Worm (Caenorhabditis elegans) whole organism, late embryonic: Measurements from ENCODE around the gene lgc-41.

Source experiments
- C08G9.2 ChIP-seq: sonication (generic microtip); optimal IDR thresholded peaks from 2 replicates; lab custom pipeline; 2016; ENCODE audit warnings: mild to moderate bottlenecking, missing genetic modification characterization, moderate library complexity, missing compliant biosample characterization
- C38D4.7 ChIP-seq: fragments of 200-800 bp; sonication (Bioruptor generic); optimal IDR thresholded peaks from 2 replicates; lab custom pipeline; 2018; ENCODE audit warnings: mild to moderate bottlenecking, missing genetic modification characterization, moderate library complexity, missing compliant biosample characterization
- F13H6.1 ChIP-seq: sonication (generic microtip); optimal IDR thresholded peaks from 2 replicates; lab custom pipeline; 2016; ENCODE audit warnings: missing genetic modification characterization, missing compliant biosample characterization
- Y22D7AL.16 ChIP-seq: sonication (generic microtip); optimal IDR thresholded peaks from 2 replicates; lab custom pipeline; 2016; ENCODE audit warnings: missing genetic modification characterization, missing compliant biosample characterization
- ahr-1 ChIP-seq: sonication (generic microtip); optimal IDR thresholded peaks from 2 replicates; lab custom pipeline; 2016; ENCODE audit warnings: missing genetic modification characterization, missing compliant biosample characterization
- ceh-14 ChIP-seq: sonication (generic microtip); optimal IDR thresholded peaks from 2 replicates; lab custom pipeline; 2016; ENCODE audit warnings: missing genotype, missing genetic modification characterization, missing compliant biosample characterization
- ceh-18 ChIP-seq: sonication (generic microtip); optimal IDR thresholded peaks from 2 replicates; lab custom pipeline; 2016; ENCODE audit warnings: missing genetic modification characterization, missing compliant biosample characterization
- ceh-22 ChIP-seq: sonication (generic microtip); optimal IDR thresholded peaks from 2 replicates; lab custom pipeline; 2017; ENCODE audit warnings: missing biosample characterization, missing genetic modification characterization
- ceh-30 ChIP-seq: fragments of 150-350 bp; optimal IDR thresholded peaks from 2 replicates; lab custom pipeline; 2014; ENCODE audit warnings: missing biosample characterization, missing genetic modification characterization
- ceh-45 ChIP-seq: fragments of 200-800 bp; sonication (Bioruptor generic); IDR thresholded peaks from 2 replicates; pipeline ENCODE4 v1.3.6; 2022; ENCODE audit warnings: missing genetic modification reagents, missing genetic modification characterization, missing compliant biosample characterization
- dmd-4 ChIP-seq: sonication (generic microtip); optimal IDR thresholded peaks from 2 replicates; lab custom pipeline; 2016; ENCODE audit warnings: borderline replicate concordance, missing genetic modification characterization, missing compliant biosample characterization
- dve-1 ChIP-seq: sonication (generic microtip); optimal IDR thresholded peaks from 2 replicates; lab custom pipeline; 2017; ENCODE audit warnings: antibody characterized with exemption, mild to moderate bottlenecking, missing genetic modification characterization, missing compliant biosample characterization
- gmeb-2 ChIP-seq: sonication (generic microtip); optimal IDR thresholded peaks from 2 replicates; lab custom pipeline; 2016; ENCODE audit warnings: missing genetic modification characterization, inconsistent platforms, missing compliant biosample characterization
- hlh-15 ChIP-seq: sonication (generic microtip); optimal IDR thresholded peaks from 2 replicates; lab custom pipeline; 2016; ENCODE audit warnings: missing genetic modification characterization, missing compliant biosample characterization
- hlh-6 ChIP-seq: sonication (generic microtip); optimal IDR thresholded peaks from 2 replicates; lab custom pipeline; 2016; ENCODE audit warnings: missing genotype, missing genetic modification characterization, missing compliant biosample characterization
- hlh-8 ChIP-seq: sonication (generic microtip); optimal IDR thresholded peaks from 2 replicates; lab custom pipeline; 2016; ENCODE audit warnings: missing genotype, missing genetic modification characterization, missing compliant biosample characterization
- lim-6 ChIP-seq: sonication (generic microtip); optimal IDR thresholded peaks from 2 replicates; lab custom pipeline; 2016; ENCODE audit warnings: missing genetic modification characterization, missing compliant biosample characterization
- odd-2 ChIP-seq: sonication (generic microtip); optimal IDR thresholded peaks from 2 replicates; lab custom pipeline; 2017; ENCODE audit warnings: antibody characterized with exemption, mild to moderate bottlenecking, missing genetic modification characterization, missing compliant biosample characterization
- pag-3 ChIP-seq: sonication (generic microtip); optimal IDR thresholded peaks from 2 replicates; lab custom pipeline; 2016; ENCODE audit warnings: missing compliant biosample characterization, missing genetic modification characterization, borderline replicate concordance
- pqm-1 ChIP-seq: sonication (generic microtip); optimal IDR thresholded peaks from 2 replicates; lab custom pipeline; 2016; ENCODE audit warnings: missing genetic modification characterization, missing compliant biosample characterization
- pros-1 ChIP-seq: fragments of 150-350 bp; optimal IDR thresholded peaks from 2 replicates; lab custom pipeline; 2014; ENCODE audit warnings: missing biosample characterization, missing genetic modification reagents, missing genetic modification characterization
- sdc-2 ChIP-seq: sonication (generic microtip); optimal IDR thresholded peaks from 2 replicates; lab custom pipeline; 2016; ENCODE audit warnings: missing genotype, missing genetic modification characterization, missing compliant biosample characterization
- sox-2 ChIP-seq: fragments of 200-800 bp; sonication (Bioruptor generic); IDR thresholded peaks from 2 replicates; pipeline ENCODE4 v1.3.6; 2022; ENCODE audit warnings: missing genetic modification reagents, missing genetic modification characterization, missing compliant biosample characterization
- syd-9 ChIP-seq: sonication (generic microtip); optimal IDR thresholded peaks from 2 replicates; lab custom pipeline; 2016; ENCODE audit warnings: mild to moderate bottlenecking, missing genetic modification characterization, moderate library complexity, missing compliant biosample characterization
- tbx-2 ChIP-seq: sonication (generic microtip); optimal IDR thresholded peaks from 2 replicates; lab custom pipeline; 2016; ENCODE audit warnings: missing genetic modification characterization, missing compliant biosample characterization
- ttx-3 ChIP-seq: sonication (generic microtip); optimal IDR thresholded peaks from 2 replicates; lab custom pipeline; 2016; ENCODE audit warnings: missing genetic modification reagents, missing genetic modification characterization, missing compliant biosample characterization
- unc-3 ChIP-seq, 2 experiments: fragments of 200-800 bp in 1 of 2; sonication (Bioruptor generic) in 1 of 2; sonication (generic microtip) in 1 of 2; conservative IDR thresholded peaks in 1 of 2; optimal IDR thresholded peaks in 1 of 2; 2 replicates each; pipeline versions ENCODE4 v1.3.6 to Lab custom; 2016 to 2022; ENCODE audit warnings: missing compliant biosample characterization in 2 of 2, missing genetic modification characterization in 2 of 2, missing genetic modification reagents in 1 of 2
- unc-55 ChIP-seq: sonication (generic microtip); optimal IDR thresholded peaks from 2 replicates; lab custom pipeline; 2017; ENCODE audit warnings: missing biosample characterization, missing genetic modification reagents, missing genetic modification characterization
- unc-86 ChIP-seq: sonication (generic microtip); optimal IDR thresholded peaks from 2 replicates; lab custom pipeline; 2016; ENCODE audit warnings: missing genetic modification characterization, missing compliant biosample characterization
- zip-5 ChIP-seq: sonication (generic microtip); optimal IDR thresholded peaks from 2 replicates; lab custom pipeline; 2016; ENCODE audit warnings: missing genetic modification characterization, missing compliant biosample characterization

Gene lgc-41

DNA sequence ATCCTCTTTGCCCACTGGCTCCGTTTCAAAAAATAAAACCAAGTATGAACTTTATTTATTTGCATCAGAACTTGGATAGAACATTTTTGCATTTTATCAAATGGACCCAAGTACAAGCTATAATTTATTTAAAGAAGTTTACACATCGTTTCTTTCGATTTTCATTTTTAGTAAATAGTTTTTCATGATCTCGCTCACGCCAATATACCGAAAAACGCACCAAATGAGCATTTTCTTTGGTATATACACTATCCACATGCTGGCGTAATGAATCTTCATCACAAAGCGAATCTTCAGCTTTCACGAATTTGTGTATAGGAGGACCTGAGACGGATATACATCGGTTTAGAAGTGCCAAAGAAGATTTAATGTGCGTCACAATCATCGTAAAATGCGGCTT lies 22.5 kb downstream of the lgc-41 start, which contains the start of gene C39B10.7:
C39B10.7 (plus strand) TSS at position 301 of the 400 bp plus-strand sequence.
- TF ChIP-seq ahr-1 (tag; lab: Kevin White, UChicago) (no peak), unc-55 (GFP tag; lab: Kevin White, UChicago) (no peak), ceh-30 (no peak), dve-1 (tag; lab: Kevin White, UChicago) (no peak)

DNA sequence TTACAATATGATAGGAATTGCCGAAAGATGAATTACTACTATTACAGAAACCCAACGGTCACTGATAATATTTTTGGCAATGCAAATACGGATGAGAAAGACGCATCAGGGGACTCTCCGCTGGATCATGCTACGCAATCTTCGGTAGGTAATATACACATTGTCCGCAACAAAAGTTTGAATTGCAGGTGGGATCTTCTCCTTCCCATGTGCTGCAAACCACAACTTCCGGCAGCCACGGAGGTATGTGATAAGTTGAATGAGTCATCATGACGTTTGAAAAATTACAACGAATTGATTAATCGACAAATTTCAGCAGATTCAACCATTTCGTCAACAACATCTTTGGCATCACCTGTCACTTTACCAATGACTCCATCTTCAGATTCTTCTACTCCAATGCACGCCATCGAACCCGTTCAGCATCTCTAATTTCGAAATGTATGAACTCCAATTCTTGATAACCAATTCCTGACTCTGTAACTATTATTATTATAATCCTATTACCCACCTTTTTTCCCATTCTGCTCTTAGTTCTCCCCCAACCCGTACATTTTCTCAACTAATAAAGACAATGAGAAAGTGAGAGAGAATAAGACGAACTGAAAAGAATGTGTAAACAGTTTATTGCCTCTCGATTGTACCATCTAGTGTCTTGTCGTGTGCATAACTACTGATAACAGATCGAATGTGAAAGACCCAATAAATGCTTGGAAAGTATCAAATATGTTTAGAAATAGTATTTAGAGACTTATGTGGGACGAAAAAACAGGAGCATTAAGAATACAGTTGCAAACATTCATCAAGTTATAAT lies 23.3 kb downstream of the lgc-41 start:
- TF ChIP-seq sdc-2 (tag; lab: Kevin White, UChicago) (no peak), lim-6 (no peak), sox-2 (GFP tag; lab: Robert Waterston, UW) (no peak), pros-1 (tag; lab: Kevin White, UChicago) (no peak), C38D4.7 (GFP tag; lab: Kevin White, UChicago) (no peak), ceh-22 (tag; lab: Kevin White, UChicago) (no peak), tbx-2 (no peak), ceh-45 (GFP tag; lab: Robert Waterston, UW) (no peak), hlh-6 (no peak), pag-3 (tag; lab: Kevin White, UChicago) (no peak), syd-9 (tag; lab: Kevin White, UChicago) (no peak), dmd-4 (no peak)

DNA sequence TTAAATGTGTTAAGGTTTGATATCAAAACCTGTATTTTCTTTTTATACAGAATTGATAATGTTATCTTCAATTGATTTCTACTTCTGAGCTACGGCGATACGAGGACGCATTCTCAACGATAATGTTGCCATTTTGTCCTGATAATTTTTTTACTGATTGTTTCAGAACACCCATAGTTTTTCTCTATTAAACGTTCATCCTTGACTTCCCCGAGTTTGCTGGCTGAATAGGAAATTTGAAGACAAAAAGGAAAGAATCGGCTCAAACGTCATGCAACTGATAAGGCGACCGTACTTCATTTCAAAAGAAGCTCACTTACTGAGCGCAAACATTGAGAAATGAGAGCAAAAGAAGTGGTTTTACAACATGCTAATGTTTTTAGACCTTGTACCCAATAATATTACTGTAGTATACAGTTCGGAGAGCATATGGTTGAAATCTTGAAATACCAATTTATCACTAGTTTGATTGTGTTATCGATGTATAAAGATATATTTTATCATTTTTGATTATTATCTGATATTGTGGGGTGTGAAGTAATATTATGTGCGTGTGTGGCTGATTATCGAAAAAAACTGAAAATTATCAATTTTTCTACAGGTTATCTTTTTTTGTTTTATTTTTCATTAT lies 25.2 kb downstream of the lgc-41 start:
- no peak for TF ChIP-seq hlh-8 (tag; lab: Kevin White, UChicago)
- no peak for TF ChIP-seq unc-86 (tag; lab: Kevin White, UChicago)
- TF ChIP-seq pqm-1 (tag; lab: Kevin White, UChicago), result no peak
- no peak for TF ChIP-seq unc-3 (GFP tag; conservative IDR thresholded peaks at IDR 0.05; lab: Robert Waterston, UW)
- no peak for TF ChIP-seq unc-3 (tag; optimal IDR thresholded peaks at IDR 0.05; lab: Kevin White, UChicago)
- TF ChIP-seq F13H6.1 (tag; lab: Kevin White, UChicago), result no peak

DNA sequence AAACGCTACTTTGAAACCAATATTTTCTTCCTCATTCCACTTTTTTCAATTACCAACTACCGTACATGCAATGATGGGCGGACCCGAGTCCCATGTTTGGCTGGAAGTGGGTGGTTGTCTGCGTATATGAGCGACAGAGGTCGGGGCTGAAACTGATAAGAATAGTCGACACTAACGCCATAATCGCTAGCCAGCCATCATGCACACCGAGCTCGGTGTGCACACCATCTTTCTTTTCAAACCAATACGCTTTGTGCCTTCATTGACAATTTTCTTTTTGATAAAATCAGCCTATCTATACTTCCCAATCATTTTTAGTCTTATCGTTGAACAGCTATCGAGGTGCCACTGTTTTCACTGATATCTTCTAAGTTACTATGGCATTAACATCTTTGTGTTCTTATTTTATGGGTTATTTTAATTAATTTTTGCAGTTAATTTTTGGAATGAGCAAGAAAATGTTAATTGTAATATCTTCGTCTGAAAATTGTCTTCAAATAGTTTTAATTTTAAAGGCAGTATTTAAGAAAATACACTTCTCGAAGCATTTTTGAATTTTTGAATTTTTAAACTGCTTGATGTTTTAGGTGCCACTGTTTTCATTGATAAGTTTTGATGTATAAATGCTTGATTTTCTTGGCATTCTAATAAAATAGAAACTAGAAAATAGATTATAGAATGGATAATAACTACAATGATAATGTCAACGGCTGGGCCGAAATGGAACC lies 26.7 kb downstream of the lgc-41 start, which contains the start of gene elt-2:
elt-2 (plus strand) TSS at position 678 of the 728 bp plus-strand sequence.
- TF ChIP-seq ceh-14 (tag; lab: Kevin White, UChicago) (no peak), pqm-1 (tag; lab: Kevin White, UChicago) (peak; percentile 3)
- TF ChIP-seq, all 69 proteins: peak for 1

DNA sequence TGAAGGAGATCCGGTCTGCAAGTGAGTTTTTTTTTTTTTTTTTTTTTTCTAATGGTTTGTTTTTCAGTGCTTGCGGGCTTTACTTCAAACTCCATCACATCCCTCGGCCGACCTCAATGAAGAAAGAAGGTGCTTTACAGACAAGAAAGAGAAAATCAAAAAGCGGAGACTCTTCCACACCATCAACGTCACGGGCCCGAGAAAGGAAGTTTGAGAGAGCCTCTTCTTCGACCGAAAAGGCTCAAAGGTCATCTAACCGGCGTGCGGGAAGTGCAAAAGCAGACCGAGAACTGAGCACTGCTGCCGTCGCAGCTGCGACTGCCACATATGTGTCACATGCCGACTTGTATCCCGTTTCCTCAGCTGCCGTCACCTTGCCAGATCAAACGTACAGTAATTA lies 28.2 kb downstream of the lgc-41 start:
- TF ChIP-seq Y22D7AL.16, result no peak
- no peak for TF ChIP-seq odd-2
- no peak for TF ChIP-seq dmd-4
- no peak for TF ChIP-seq zip-5 (tag; lab: Kevin White, UChicago)
- TF ChIP-seq hlh-15 (tag; lab: Kevin White, UChicago), result no peak

DNA sequence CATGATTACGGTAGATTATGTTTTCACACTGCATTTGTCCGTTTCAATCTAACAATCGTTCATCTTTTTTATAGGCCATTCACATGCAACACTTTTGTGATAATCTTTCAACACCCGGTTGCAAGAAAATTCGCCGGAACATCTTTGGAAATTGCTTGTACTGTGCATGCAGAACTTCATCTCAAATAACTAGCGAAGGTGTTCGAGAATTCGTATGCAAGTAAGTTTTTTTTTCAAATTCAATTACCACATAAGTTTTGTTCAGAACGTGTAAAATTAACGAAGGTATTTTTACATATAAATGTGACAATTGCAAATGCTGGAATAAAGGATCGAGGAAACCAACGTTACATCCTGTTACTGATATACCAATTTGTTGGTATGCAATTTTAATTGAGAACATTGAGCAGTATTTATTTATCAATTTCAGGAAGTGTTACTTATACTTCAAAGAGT lies 31.3 kb downstream of the lgc-41 start, which contains the start of gene C33D3.3:
C33D3.3 (plus strand) TSS at position 51 of the 456 bp plus-strand sequence.
- no peak for TF ChIP-seq ttx-3 (tag; lab: Kevin White, UChicago)
- no peak for TF ChIP-seq gmeb-2
- TF ChIP-seq ceh-18 (tag; lab: Kevin White, UChicago), result no peak
- no peak for TF ChIP-seq dmd-4
- TF ChIP-seq C08G9.2 (tag; lab: Kevin White, UChicago), result no peak
- TF ChIP-seq pag-3 (tag; lab: Kevin White, UChicago), result no peak
- TF ChIP-seq, all 69 proteins: peak for 0
